Fruit fly (Drosophila melanogaster): Measurements from ENCODE around the gene Rnp4F.

The Rnp4F gene

DNA sequence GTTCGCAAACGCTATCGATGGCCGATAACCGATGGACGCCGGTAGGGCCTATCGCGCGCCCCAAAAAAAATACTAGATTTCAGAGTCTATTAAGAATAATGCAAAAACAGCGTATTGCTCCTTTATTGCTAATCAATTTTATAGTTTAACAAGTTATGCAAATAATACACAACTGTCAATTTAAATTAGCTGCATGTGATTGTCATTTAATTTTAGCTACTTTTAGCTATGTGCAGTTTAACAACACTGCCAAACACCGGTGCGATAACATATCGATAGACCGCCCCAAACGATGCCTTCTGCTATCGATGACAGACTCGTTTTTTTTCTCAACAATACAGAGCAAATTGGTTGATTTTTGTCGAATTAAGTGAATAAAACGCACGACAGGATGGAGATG is 13.5 kb downstream of the Rnp4F start, which contains the start of the genes Cdk7 and snf:
TSS of gene Cdk7 (minus strand) at position 21 of the 400 bp plus-strand sequence.
TSS of gene snf (plus strand) at position 280 of the 400 bp plus-strand sequence.
- TF ChIP-seq noc (tag; optimal IDR thresholded peaks at IDR 0.05): no peak

DNA sequence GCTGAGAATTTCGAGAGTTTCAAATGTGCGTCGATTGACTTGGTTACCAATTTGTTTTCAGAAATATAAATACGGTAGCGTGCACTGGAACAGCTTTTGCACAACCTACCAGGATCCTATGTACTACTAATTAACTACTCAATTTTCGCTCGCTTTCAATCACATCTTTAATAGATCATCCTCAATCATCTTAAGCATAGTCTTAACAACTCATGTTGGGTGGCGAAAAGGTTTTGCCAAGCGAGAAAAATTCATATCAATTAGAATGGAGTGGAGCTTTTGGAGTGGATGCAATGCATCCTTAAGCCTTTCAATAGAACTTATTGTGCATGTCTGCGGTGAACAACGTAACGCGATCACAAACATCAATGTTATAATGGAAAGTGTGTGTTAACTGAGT is 15.2 kb downstream of the Rnp4F start, which contains the start of gene CG17764:
TSS of gene CG17764 (minus strand) at position 101 of the 400 bp plus-strand sequence.
- no peak for TF ChIP-seq noc (tag; optimal IDR thresholded peaks at IDR 0.05)

DNA sequence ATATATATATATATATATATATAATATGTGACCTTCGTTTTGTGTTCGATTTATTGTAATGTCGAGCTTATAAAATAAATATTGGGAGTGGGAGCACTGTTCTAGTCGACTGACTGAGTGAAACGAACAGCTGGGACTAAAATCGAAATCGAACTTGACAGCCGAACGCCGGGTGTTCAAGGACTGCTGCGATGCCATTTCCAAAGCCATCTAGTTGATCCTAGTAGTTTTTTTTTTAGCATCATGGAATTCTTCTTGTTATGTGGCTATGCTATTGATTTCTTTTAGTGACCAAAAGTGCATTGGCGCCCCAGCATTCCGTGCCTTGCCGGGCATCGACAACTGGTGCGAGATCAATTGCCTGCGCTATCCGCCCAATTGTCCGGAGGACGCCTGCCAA is 16.9 kb downstream of the Rnp4F start, which contains the start of gene CG3323:
TSS of gene CG3323 (minus strand) at position 101 of the 400 bp plus-strand sequence.
- no peak for TF ChIP-seq noc (tag; optimal IDR thresholded peaks at IDR 0.05)

DNA sequence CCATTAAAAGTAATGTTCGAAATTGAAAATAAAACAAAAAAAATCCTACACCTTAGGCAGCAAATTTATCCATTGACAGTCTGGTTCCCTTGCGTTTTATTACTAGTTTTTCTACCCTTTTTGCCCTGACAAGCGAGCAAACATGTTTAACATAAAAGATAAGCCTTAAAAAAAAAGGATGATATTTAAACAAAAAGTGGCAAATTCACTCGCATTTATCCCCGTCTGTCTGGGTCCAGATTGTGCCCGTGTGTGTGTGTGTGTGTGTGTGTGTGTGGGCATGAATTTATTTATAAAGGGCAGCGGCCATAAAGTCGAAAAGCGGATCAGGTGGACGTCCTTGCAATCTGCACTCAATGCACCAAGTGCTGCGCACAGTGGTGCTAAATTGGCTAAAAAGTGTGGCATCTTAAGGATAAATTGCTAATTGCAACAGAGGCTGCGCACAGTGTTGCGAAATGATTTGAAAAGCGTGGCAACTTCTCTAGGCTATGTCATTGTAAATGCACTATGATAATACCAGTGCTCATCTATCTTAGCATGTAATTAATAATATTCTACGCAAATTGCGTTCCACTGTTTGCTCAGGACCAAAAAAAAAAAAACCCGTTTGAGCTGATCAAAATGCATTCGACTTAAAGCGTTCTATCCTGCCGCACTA is 21.7 kb downstream of the Rnp4F start:
- no peak for TF ChIP-seq noc (tag; optimal IDR thresholded peaks at IDR 0.05)

DNA sequence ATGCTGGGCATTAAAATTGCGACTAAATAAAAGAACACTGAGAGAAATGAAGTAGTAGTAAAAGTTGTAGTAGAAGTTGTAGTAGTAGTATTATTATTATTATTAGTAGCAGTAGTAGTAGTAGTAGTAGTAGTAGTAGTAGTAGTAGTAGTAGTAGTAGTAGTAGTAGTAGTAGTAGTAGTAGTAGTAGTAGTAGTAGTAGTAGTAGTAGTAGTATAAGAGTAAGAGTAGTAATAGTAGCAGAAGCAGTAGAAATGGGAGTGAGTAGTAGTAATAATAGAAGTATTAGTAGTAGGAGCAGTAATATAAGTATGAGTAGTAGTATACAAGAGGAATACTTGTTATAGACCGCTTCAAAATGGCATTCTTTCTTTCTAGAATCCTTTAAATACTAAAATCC is 22.5 kb downstream of the Rnp4F start:
- no peak for TF ChIP-seq noc (tag; optimal IDR thresholded peaks at IDR 0.05)

DNA sequence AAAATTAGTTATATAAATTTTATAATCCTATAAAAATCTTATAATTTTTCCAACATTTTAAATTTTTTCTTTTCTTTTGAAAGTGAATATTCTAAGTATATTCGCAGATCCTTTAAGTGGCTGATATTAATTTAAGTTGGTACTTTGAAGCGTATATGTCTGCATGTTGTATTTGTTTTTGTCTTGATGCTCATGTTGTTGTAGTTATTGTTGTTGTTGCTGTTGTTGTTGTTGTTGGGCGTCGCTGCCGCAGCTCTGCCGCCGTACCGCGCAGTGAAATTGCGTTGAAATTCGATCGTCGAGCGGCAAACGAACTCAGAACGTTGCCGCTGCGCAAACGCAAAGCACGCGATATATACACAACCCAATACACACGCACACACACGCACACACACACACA is 26.7 kb downstream of the Rnp4F start, which contains the start of gene CG42749:
TSS of gene CG42749 (plus strand) at position 301 of the 400 bp plus-strand sequence.
- TF ChIP-seq noc (tag; optimal IDR thresholded peaks at IDR 0.05): no peak

DNA sequence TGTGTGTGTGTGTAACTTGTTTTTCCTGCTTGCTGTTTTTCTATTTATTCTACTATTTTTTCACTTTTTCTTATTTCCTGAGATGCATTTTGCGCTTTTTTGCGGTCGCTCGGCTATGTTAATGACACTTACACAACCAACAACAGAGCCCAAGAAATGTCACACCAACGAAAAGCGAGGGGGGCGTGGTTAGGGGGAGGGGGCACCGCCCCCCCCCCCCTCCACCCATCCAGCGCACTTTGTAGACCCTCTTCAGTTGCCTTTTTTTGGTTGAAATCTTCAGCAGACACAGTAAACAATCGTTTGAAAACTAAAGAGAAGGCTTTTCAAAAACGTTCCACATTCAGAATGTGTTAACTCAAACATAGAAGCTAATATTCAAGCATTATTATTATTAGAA is 29.4 kb downstream of the Rnp4F start:
- no peak for TF ChIP-seq noc (tag; optimal IDR thresholded peaks at IDR 0.05)

DNA sequence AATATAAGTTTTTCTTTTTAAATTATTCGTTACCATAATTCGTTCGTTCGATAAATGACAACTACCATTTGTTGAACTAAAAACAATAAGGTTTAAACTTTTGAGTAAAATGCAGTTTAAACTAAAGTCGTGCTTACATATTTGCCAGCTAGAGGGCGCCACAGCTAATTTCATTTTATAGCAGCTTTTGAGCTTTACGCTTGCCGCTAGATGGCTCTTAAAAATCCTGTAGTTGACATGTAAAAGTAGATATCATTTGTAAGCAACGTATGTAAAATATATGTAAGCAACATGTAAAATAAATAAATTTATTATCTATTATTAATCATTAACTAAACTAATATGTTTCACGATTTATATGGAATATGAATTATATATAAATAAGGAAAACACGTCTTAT is 32.8 kb downstream of the Rnp4F start:
- TF ChIP-seq noc (tag; optimal IDR thresholded peaks at IDR 0.05): no peak

DNA sequence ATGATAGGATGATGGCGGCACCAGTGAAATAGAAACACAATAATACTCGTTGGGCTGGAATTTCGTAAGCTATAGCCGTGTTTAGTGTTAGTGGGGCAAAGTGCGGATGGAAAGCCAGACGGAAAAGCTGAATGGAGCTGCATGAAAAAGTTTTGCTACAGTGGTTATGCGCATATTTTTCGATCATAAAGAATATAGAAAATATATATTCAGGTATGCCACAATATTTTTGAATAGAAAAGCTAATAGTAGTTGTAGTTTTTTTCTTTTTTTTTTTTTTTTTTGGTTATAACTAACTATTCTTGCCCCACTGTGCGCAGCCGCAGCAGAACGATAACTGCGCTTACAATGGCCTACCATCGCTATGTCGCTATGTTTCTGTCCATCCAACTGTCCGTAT is 36.0 kb downstream of the Rnp4F start:
- no peak for TF ChIP-seq noc (tag; optimal IDR thresholded peaks at IDR 0.05)

DNA sequence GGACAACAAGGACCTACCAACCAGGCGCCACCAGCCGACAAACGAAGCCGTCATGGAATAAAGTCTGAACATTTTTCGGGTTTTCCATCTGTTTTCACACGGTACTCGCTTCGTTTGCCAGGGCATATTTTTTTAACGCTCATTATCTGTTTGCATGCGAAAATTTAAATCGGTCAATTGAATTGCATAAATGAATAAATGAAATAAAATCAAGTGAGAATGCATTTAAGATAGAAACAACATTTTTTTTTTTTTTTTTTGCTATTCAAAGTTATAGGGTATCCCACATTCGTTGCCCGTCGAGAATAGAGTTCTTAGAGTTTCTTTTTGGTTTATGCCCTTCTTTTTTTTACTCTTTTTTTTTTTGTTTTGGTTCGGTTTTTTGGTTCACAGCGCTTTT is 36.7 kb downstream of the Rnp4F start:
- TF ChIP-seq noc (tag; optimal IDR thresholded peaks at IDR 0.05): no peak

All from whole organism, larva.